2 fruit fly cellular contexts compared by ENCODE assay signal in the genomic region with DNA sequence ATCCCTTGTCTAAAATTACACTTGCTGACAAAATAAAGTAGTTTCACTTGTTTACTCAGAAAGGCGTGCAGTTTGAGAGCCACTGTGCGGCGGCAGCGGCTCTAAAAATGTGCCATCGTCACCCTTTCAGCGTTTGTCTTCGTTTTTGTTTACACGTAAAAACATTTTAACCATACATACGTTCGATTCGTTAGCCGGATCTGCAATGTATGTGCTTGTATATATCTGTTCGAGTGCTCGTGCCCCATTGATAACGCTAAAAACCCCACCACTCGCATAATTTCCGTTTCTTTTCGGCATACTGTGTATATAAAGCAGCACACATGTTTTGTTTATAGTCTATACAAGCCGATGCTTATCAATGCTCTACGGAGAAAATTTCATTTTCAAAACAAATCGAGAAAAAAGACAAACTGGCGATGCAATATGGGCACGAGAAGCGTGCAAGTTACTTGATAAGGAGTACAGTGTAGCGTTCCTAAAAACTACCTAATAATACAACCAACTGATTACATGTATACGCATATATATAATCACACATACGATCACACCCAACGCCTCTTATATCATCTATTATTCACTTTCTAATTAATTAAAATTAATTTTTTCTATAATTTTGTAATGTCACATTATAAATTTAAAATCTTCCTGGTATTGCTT.
TF ChIP-seq lines count a peak whose summit lies in the region.

No protein-coding gene starts in this region.

TF ChIP-seq in whole organism, embryonic, 481 proteins besides CTCF, POLR2A, EP300 and RAD21 (continued from another document and continues in another):
- peak; percentile 73; the same call in 1 of the 4 replicates for TF ChIP-seq chinmo (GFP tag; IDR thresholded peaks at IDR 0.05; lab: Robert Waterston, UW; ENCODE audit: partially characterized antibody)
- TF ChIP-seq klu (GFP tag; IDR thresholded peaks at IDR 0.05; lab: Robert Waterston, UW) = no peak
- peak; percentile 33 for TF ChIP-seq CG17385 (GFP tag; optimal IDR thresholded peaks at IDR 0.05; lab: Kevin White, UChicago)
- no peak for TF ChIP-seq ash1 (GFP tag; optimal IDR thresholded peaks at IDR 0.05; lab: Kevin White, UChicago)
- peak; percentile 3 for TF ChIP-seq CG17568 (GFP tag; optimal IDR thresholded peaks at IDR 0.05; lab: Kevin White, UChicago)
- TF ChIP-seq onecut (GFP tag; IDR thresholded peaks at IDR 0.05; lab: Robert Waterston, UW) = no peak; the same call in 1 of the 2 replicates
- TF ChIP-seq fu2 (GFP tag; optimal IDR thresholded peaks at IDR 0.05; lab: Kevin White, UChicago) = no peak
- TF ChIP-seq org-1 (GFP tag; optimal IDR thresholded peaks at IDR 0.05; lab: Kevin White, UChicago) = no peak
- TF ChIP-seq her (GFP tag; optimal IDR thresholded peaks at IDR 0.05; lab: Kevin White, UChicago) = peak; percentile 92
- peak; percentile 81 for TF ChIP-seq mirr (GFP tag; optimal IDR thresholded peaks at IDR 0.05; lab: Kevin White, UChicago)
- no peak for TF ChIP-seq CG3163 (GFP tag; optimal IDR thresholded peaks at IDR 0.05; lab: Kevin White, UChicago)
- peak; percentile 7 for TF ChIP-seq CG2116 (GFP tag; optimal IDR thresholded peaks at IDR 0.05; lab: Kevin White, UChicago)
- TF ChIP-seq Optix (GFP tag; IDR thresholded peaks at IDR 0.05; lab: Robert Waterston, UW) = no peak
- no peak for TF ChIP-seq fd64A (GFP tag; optimal IDR thresholded peaks at IDR 0.05; lab: Kevin White, UChicago)
- peak; percentile 66 for TF ChIP-seq CG18262 (tag; optimal IDR thresholded peaks at IDR 0.05; lab: Kevin White, UChicago)
- no peak for TF ChIP-seq Dip3 (GFP tag; optimal IDR thresholded peaks at IDR 0.05; lab: Kevin White, UChicago)
- peak; percentile 17 for TF ChIP-seq Spps (tag; optimal IDR thresholded peaks at IDR 0.05; lab: Kevin White, UChicago)
- TF ChIP-seq Side (GFP tag; optimal IDR thresholded peaks at IDR 0.05; lab: Kevin White, UChicago) = no peak
- TF ChIP-seq CG17186 (GFP tag; optimal IDR thresholded peaks at IDR 0.05; lab: Kevin White, UChicago) = no peak
- no peak for TF ChIP-seq Sry-δ (GFP tag; optimal IDR thresholded peaks at IDR 0.05; lab: Kevin White, UChicago)
- 0 out of 3 replicates have a peak, but pooled peaks have one; percentile 6 for TF ChIP-seq so (GFP tag; IDR thresholded peaks at IDR 0.05; lab: Robert Waterston, UW)
- no peak for TF ChIP-seq CG31365 (tag; optimal IDR thresholded peaks at IDR 0.05; lab: Kevin White, UChicago)
- no peak for TF ChIP-seq lov (optimal IDR thresholded peaks at IDR 0.05; lab: Kevin White, UChicago)
- TF ChIP-seq lov (GFP tag; IDR thresholded peaks at IDR 0.05; lab: Robert Waterston, UW) = no peak
- TF ChIP-seq fd3F (GFP tag; optimal IDR thresholded peaks at IDR 0.05; lab: Kevin White, UChicago) = peak; percentile 1
- TF ChIP-seq CG4820 (GFP tag; optimal IDR thresholded peaks at IDR 0.05; lab: Kevin White, UChicago) = no peak
- no peak for TF ChIP-seq CG17802 (tag; optimal IDR thresholded peaks at IDR 0.05; lab: Kevin White, UChicago)
- peak; percentile 57 for TF ChIP-seq cwo (GFP tag; optimal IDR thresholded peaks at IDR 0.05; lab: Kevin White, UChicago)
- TF ChIP-seq toy (GFP tag; IDR thresholded peaks at IDR 0.05; lab: Robert Waterston, UW) = no peak
- no peak for TF ChIP-seq cas (GFP tag; IDR thresholded peaks at IDR 0.05; lab: Robert Waterston, UW)
- TF ChIP-seq dati (GFP tag; IDR thresholded peaks at IDR 0.05; lab: Robert Waterston, UW) = no peak
- 0 out of 3 replicates have a peak, but pooled peaks have one; percentile 12 for TF ChIP-seq ken (GFP tag; IDR thresholded peaks at IDR 0.05; lab: Robert Waterston, UW)
- TF ChIP-seq sr (GFP tag; IDR thresholded peaks at IDR 0.05; lab: Robert Waterston, UW) = no peak
- TF ChIP-seq CG6272 (GFP tag; IDR thresholded peaks at IDR 0.05; lab: Robert Waterston, UW) = no peak
- TF ChIP-seq CG15514 (GFP tag; optimal IDR thresholded peaks at IDR 0.05; lab: Kevin White, UChicago) = peak; percentile 16
- peak; percentile 12 for TF ChIP-seq CG9817 (tag; optimal IDR thresholded peaks at IDR 0.05; lab: Kevin White, UChicago)
- no peak for TF ChIP-seq CG15479 (GFP tag; optimal IDR thresholded peaks at IDR 0.05; lab: Kevin White, UChicago)
- TF ChIP-seq CG16863 (GFP tag; optimal IDR thresholded peaks at IDR 0.05; lab: Kevin White, UChicago) = no peak
- TF ChIP-seq Nf-YC (tag; optimal IDR thresholded peaks at IDR 0.05; lab: Kevin White, UChicago) = no peak
- no peak for TF ChIP-seq Sin3A (optimal IDR thresholded peaks at IDR 0.05; lab: Kevin White, UChicago)
- no peak for TF ChIP-seq Dref (GFP tag; IDR thresholded peaks at IDR 0.05; lab: Robert Waterston, UW)
- TF ChIP-seq CG10209 (GFP tag; optimal IDR thresholded peaks at IDR 0.05; lab: Kevin White, UChicago) = no peak
- no peak for TF ChIP-seq Antp (GFP tag; optimal IDR thresholded peaks at IDR 0.05; lab: Kevin White, UChicago)
- TF ChIP-seq Gug (GFP tag; IDR thresholded peaks at IDR 0.05; lab: Robert Waterston, UW) = no peak
- TF ChIP-seq CG7372 (GFP tag; IDR thresholded peaks at IDR 0.05; lab: Robert Waterston, UW) = no peak
- TF ChIP-seq CG1792 (GFP tag; optimal IDR thresholded peaks at IDR 0.05; lab: Kevin White, UChicago) = no peak
- peak; percentile 74 for TF ChIP-seq Xrp1 (GFP tag; IDR thresholded peaks at IDR 0.05; lab: Robert Waterston, UW)
- peak; percentile 38 for TF ChIP-seq Xbp1 (GFP tag; optimal IDR thresholded peaks at IDR 0.05; lab: Kevin White, UChicago)
- TF ChIP-seq insv (GFP tag; optimal IDR thresholded peaks at IDR 0.05; lab: Kevin White, UChicago) = no peak
- TF ChIP-seq pho (GFP tag; optimal IDR thresholded peaks at IDR 0.05; lab: Kevin White, UChicago) = no peak
- TF ChIP-seq CG7839 (tag; optimal IDR thresholded peaks at IDR 0.05; lab: Kevin White, UChicago) = peak; percentile 45
- TF ChIP-seq ci (GFP tag; IDR thresholded peaks at IDR 0.05; lab: Robert Waterston, UW) = peak; percentile 73; the same call in 2 of the 3 replicates
- peak; percentile 28; the same call in 1 of the 2 replicates for TF ChIP-seq chm (GFP tag; IDR thresholded peaks at IDR 0.05; lab: Robert Waterston, UW)
- peak; percentile 77 for TF ChIP-seq CG17361 (GFP tag; IDR thresholded peaks at IDR 0.05; lab: Robert Waterston, UW)
- TF ChIP-seq Ets65A (GFP tag; lab: Kevin White, UChicago) = no peak
- TF ChIP-seq CG7357 (GFP tag; IDR thresholded peaks at IDR 0.05; lab: Robert Waterston, UW) = no peak
- peak; percentile 49; the same call in 1 of the 2 replicates for TF ChIP-seq CG14441 (GFP tag; IDR thresholded peaks at IDR 0.05; lab: Robert Waterston, UW)
- no peak for TF ChIP-seq BEAF-32 (GFP tag; optimal IDR thresholded peaks at IDR 0.05; lab: Kevin White, UChicago)
- peak; percentile 15 for TF ChIP-seq Usf (GFP tag; optimal IDR thresholded peaks at IDR 0.05; lab: Kevin White, UChicago)
- TF ChIP-seq jumu (GFP tag; optimal IDR thresholded peaks at IDR 0.05; lab: Kevin White, UChicago) = no peak
- no peak for TF ChIP-seq CG11456 (GFP tag; IDR thresholded peaks at IDR 0.05; lab: Robert Waterston, UW)
- no peak for TF ChIP-seq vnd (GFP tag; IDR thresholded peaks at IDR 0.05; lab: Robert Waterston, UW; ENCODE audit: partially characterized antibody)
- TF ChIP-seq ab (GFP tag; optimal IDR thresholded peaks at IDR 0.05; lab: Kevin White, UChicago) = no peak
- peak; percentile 15 for TF ChIP-seq CG2202 (tag; optimal IDR thresholded peaks at IDR 0.05; lab: Kevin White, UChicago)

TF ChIP-seq in whole organism, prepupa, 60 proteins besides CTCF, POLR2A, EP300 and RAD21 (continued from another document):
- peak; percentile 38 for TF ChIP-seq acj6 (GFP tag; optimal IDR thresholded peaks at IDR 0.05; lab: Kevin White, UChicago)
